Worm (Caenorhabditis elegans) whole organism, L4/young adult: Measurements from ENCODE around the gene srm-5.

Experiments
- W03F9.2 ChIP-seq: fragments of 150-350 bp; optimal IDR thresholded peaks from 2 replicates; lab custom pipeline; 2014; ENCODE audit warnings: missing biosample characterization, missing genetic modification characterization
- him-1 ChIP-seq: sonication (generic microtip); optimal IDR thresholded peaks from 2 replicates; lab custom pipeline; 2016; ENCODE audit warnings: missing genotype, missing genetic modification reagents, missing genetic modification characterization, missing compliant biosample characterization

DNA sequence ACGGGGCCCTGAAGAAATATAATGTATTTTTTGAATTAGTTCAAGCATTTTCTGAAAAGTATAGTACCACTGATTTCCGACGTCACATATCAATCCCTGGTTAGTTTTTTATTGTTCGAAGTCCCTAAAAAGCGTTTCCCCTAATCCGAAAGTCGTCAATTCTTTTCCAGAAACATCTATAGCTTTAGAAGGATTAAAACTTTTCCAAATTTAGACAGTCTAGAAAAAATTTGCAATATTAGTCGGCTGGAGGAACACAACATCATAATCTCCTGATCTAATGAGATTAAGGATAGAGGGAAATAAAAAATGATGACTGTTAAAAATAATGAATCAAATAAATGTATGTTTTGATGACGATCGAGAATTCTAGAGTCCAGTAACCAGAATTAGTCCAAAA, 43.1 kb downstream of the srm-5 start:
- TF ChIP-seq him-1 (tag; lab: Kevin White, UChicago) (no peak), W03F9.2 (tag; lab: Kevin White, UChicago) (no peak)
